Worm (Caenorhabditis elegans): ENCODE data around the gene C13A2.10.

The C13A2.10 gene

DNA sequence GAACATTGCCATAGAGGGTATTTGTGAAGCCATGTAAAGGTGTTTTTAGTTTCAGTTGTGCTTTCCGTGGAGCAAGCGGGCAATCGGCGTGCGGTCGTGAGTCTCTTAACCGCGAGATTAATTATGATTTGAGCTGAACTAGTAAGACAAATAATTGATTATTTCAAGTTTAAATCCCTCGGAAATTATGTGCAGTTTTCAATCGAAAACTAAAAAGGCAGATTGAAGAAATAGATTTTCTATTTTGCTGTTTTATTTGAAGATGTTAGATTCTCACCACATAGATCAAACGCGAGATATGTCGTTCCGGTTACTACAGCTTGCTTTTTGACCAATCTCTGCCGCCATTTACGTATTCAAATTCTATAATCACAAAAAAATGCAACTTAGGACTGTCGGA is 7.1 kb upstream of the C13A2.10 start, which contains the start of gene C13A2.3:
Gene C13A2.3, plus strand, starts transcription at position 301 of the 400 bp plus-strand sequence.
- TF ChIP-seq atf-7 (tag; optimal IDR thresholded peaks at IDR 0.05), result no peak
- TF ChIP-seq ceh-100 (GFP tag; IDR thresholded peaks at IDR 0.05), result no peak
- no peak for TF ChIP-seq sptf-2 (GFP tag; optimal IDR thresholded peaks at IDR 0.05)
- no peak for TF ChIP-seq sdz-38 (tag; optimal IDR thresholded peaks at IDR 0.05)
- TF ChIP-seq athp-1 (tag; optimal IDR thresholded peaks at IDR 0.05), result no peak
- TF ChIP-seq lin-35 (GFP tag; optimal IDR thresholded peaks at IDR 0.05), result no peak
- TF ChIP-seq somi-1 (GFP tag; optimal IDR thresholded peaks at IDR 0.05), result no peak
- TF ChIP-seq dox-1 (GFP tag; IDR thresholded peaks at IDR 0.05), result no peak
- no peak for TF ChIP-seq ceh-58 (GFP tag; IDR thresholded peaks at IDR 0.05)
- no peak for TF ChIP-seq hsf-1 (GFP tag; IDR thresholded peaks at IDR 0.05)
- TF ChIP-seq hrde-1 (tag; optimal IDR thresholded peaks at IDR 0.05; ENCODE audit: borderline replicate concordance), result no peak

DNA sequence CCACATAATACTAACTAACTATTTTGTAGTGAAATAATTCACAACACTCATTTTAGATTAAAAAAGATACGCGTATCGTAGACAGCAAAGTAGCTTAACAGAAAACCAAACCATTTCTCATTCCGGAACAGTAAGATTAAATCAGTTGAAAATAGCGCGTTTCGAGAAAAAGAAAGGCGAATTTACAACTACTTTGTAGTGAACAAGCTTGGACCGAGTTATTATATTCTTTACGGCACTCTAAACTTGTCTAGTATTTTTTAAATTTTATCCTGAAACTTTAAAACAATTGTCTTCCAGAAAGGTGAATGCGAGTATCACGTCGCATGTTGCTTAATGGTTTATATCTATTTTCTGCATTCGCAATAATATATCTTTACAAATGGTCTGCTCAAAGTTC is 4.2 kb upstream of the C13A2.10 start, which contains the start of gene C13A2.4:
Gene C13A2.4, plus strand, starts transcription at position 301 of the 400 bp plus-strand sequence.
- TF ChIP-seq K12H6.12 (tag; optimal IDR thresholded peaks at IDR 0.05), result no peak
- no peak for TF ChIP-seq C06A6.2 (GFP tag; conservative IDR thresholded peaks at IDR 0.05)
- TF ChIP-seq sea-2 (GFP tag; IDR thresholded peaks at IDR 0.05), result no peak
- TF ChIP-seq F10E7.11 (tag; optimal IDR thresholded peaks at IDR 0.05), result no peak
- no peak for TF ChIP-seq ceh-58 (GFP tag; IDR thresholded peaks at IDR 0.05)
- no peak for TF ChIP-seq snpc-4 (GFP tag; optimal IDR thresholded peaks at IDR 0.05)
- TF ChIP-seq snpc-4 (tag; optimal IDR thresholded peaks at IDR 0.05), result no peak
- no peak for TF ChIP-seq bed-2 (GFP tag; IDR thresholded peaks at IDR 0.05)

DNA sequence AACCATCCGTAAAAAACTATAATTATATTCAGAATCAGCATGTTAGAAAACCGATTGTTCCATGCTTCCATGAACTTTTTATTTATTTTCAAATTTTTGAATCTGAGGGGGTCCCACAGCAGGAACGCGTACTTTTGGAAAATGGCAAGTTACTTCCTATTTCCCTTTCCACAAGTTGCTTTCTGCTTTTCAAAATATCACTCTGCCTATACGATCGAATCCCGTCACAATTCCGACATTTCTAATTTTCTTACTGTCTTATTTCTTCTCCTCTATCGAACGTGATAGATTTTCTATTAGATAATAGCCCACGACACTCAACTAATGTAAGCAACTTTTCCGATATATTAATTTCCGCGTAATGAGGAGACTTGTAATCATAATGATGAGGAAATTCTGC is 599 bp upstream of the C13A2.10 start, which contains the start of gene C13A2.5:
Gene C13A2.5, plus strand, starts transcription at position 301 of the 400 bp plus-strand sequence.
- TF ChIP-seq cebp-2 (GFP tag; IDR thresholded peaks at IDR 0.05), result no peak
- no peak for TF ChIP-seq ceh-27 (GFP tag; optimal IDR thresholded peaks at IDR 0.05)
- no peak for TF ChIP-seq ceh-58 (GFP tag; IDR thresholded peaks at IDR 0.05)
- TF ChIP-seq mcd-1 (GFP tag; IDR thresholded peaks at IDR 0.05), result no peak
- no peak for TF ChIP-seq nfya-1 (tag; optimal IDR thresholded peaks at IDR 0.05; ENCODE audit: borderline replicate concordance, insufficient read depth)
- no peak for TF ChIP-seq gei-17 (GFP tag; optimal IDR thresholded peaks at IDR 0.05)
- TF ChIP-seq unc-62 (GFP tag; optimal IDR thresholded peaks at IDR 0.05), result no peak
- no peak for TF ChIP-seq dpff-1 (tag; optimal IDR thresholded peaks at IDR 0.05)
- TF ChIP-seq ccch-3 (GFP tag; optimal IDR thresholded peaks at IDR 0.05), result no peak

DNA sequence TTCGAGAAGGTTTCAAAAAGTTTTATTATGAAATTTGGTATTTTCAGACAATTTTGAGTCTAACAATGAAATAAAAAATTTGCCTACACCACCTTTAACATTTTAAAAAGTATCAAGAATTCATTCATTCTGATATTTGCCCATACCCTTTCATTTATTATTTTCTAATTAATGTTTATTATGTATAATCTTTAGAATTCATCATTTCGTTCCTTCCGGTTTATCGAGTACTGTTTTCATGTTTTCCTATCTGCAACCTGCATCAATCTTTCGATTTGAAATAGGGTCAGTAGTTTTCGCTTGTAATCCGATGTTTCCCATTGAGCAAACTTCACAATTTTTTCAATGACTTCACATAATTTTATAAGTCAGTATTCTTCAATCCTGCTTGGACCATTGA is 5.5 kb downstream of the C13A2.10 start, which contains the start of gene C13A2.6:
Gene C13A2.6, plus strand, starts transcription at position 301 of the 400 bp plus-strand sequence.
- TF ChIP-seq F10E7.11 (tag; optimal IDR thresholded peaks at IDR 0.05) (no peak), ZK185.1 (tag; optimal IDR thresholded peaks at IDR 0.05; ENCODE audit: poor library complexity, severe bottlenecking) (no peak), bed-1 (GFP tag; IDR thresholded peaks at IDR 0.05) (no peak), ceh-100 (GFP tag; IDR thresholded peaks at IDR 0.05) (no peak), unc-62 (GFP tag; optimal IDR thresholded peaks at IDR 0.05) (no peak), attf-3 (GFP tag; conservative IDR thresholded peaks at IDR 0.05) (no peak), F39B2.1 (GFP tag; IDR thresholded peaks at IDR 0.05) (no peak), rec-8 (tag; optimal IDR thresholded peaks at IDR 0.05) (no peak), madf-6 (GFP tag; IDR thresholded peaks at IDR 0.05) (no peak), ccch-3 (GFP tag; optimal IDR thresholded peaks at IDR 0.05) (no peak), F52B5.7 (tag; optimal IDR thresholded peaks at IDR 0.05) (no peak), ceh-27 (GFP tag; optimal IDR thresholded peaks at IDR 0.05) (no peak), nhr-80 (tag; optimal IDR thresholded peaks at IDR 0.05) (no peak), ztf-6 (GFP tag; IDR thresholded peaks at IDR 0.05) (no peak), Y53G8AR.9 (GFP tag; conservative IDR thresholded peaks at IDR 0.05) (no peak), aptf-2 (GFP tag; conservative IDR thresholded peaks at IDR 0.05) (no peak)

Measured in whole organism, young adult.